Fruit fly (Drosophila melanogaster) whole organism, embryonic: ENCODE measurements around the gene Cad89D.
A peak's percentile ranks its signal among the peaks of the same experiment; 100 is the strongest.

Experiments used
- Ada2b ChIP-seq: fragments of 200-800 bp; sonication (Bioruptor generic); IDR thresholded peaks from 2 replicates; pipeline ENCODE4 v1.3.6; 2022; ENCODE audit warnings: missing biosample characterization, missing genetic modification characterization
- BEAF-32 ChIP-seq: fragments of 200-800 bp; sonication (Bioruptor generic); optimal IDR thresholded peaks from 3 replicates; lab custom pipeline; 2017; ENCODE audit warnings: missing biosample characterization, missing genetic modification characterization, mild to moderate bottlenecking, moderate library complexity, missing genetic modification reagents
- CG10274 ChIP-seq: fragments of 200-800 bp; sonication (Bioruptor generic); optimal IDR thresholded peaks from 3 replicates; lab custom pipeline; 2017; ENCODE audit warnings: missing biosample characterization, mild to moderate bottlenecking, missing genetic modification characterization
- CG10565 ChIP-seq: fragments of 200-800 bp; sonication (Bioruptor generic); optimal IDR thresholded peaks from 3 replicates; lab custom pipeline; 2016; ENCODE audit warnings: missing biosample characterization, mild to moderate bottlenecking, missing genetic modification characterization
- CG12155 ChIP-seq: fragments of 200-800 bp; sonication (Bioruptor generic); optimal IDR thresholded peaks from 3 replicates; lab custom pipeline; 2016; ENCODE audit warnings: missing biosample characterization, missing genetic modification characterization
- CG13296 ChIP-seq: fragments of 200-800 bp; sonication (Bioruptor generic); optimal IDR thresholded peaks from 3 replicates; lab custom pipeline; 2018; ENCODE audit warnings: missing biosample characterization, mild to moderate bottlenecking, missing genetic modification characterization
- CG13894 ChIP-seq: fragments of 200-800 bp; sonication (Bioruptor generic); optimal IDR thresholded peaks from 3 replicates; lab custom pipeline; 2018; ENCODE audit warnings: missing biosample characterization, mild to moderate bottlenecking, missing genetic modification characterization, moderate library complexity
- CG14710 ChIP-seq: fragments of 200-800 bp; sonication (Bioruptor generic); optimal IDR thresholded peaks from 3 replicates; lab custom pipeline; 2019; ENCODE audit warnings: missing biosample characterization, mild to moderate bottlenecking, missing genetic modification characterization, moderate library complexity
- CG15011 ChIP-seq: fragments of 200-800 bp; sonication (Bioruptor generic); optimal IDR thresholded peaks from 3 replicates; lab custom pipeline; 2018; ENCODE audit warnings: missing biosample characterization, mild to moderate bottlenecking, missing genetic modification characterization
- CG1603 ChIP-seq: fragments of 200-800 bp; sonication (Bioruptor generic); optimal IDR thresholded peaks from 2 replicates; lab custom pipeline; 2019; ENCODE audit warnings: missing biosample characterization, mild to moderate bottlenecking, missing genetic modification characterization, moderate library complexity
- CG1647 ChIP-seq: fragments of 200-800 bp; sonication (Bioruptor generic); optimal IDR thresholded peaks from 3 replicates; lab custom pipeline; 2016; ENCODE audit warnings: missing biosample characterization, missing genetic modification characterization
- CG16815 ChIP-seq: fragments of 200-800 bp; sonication (Bioruptor generic); optimal IDR thresholded peaks from 3 replicates; lab custom pipeline; 2017; ENCODE audit warnings: missing biosample characterization, mild to moderate bottlenecking, missing genetic modification characterization
- CG17612 ChIP-seq: fragments of 200-800 bp; sonication (Bioruptor generic); IDR thresholded peaks from 2 replicates; pipeline ENCODE4 v1.3.6; 2022; ENCODE audit warnings: missing biosample characterization, missing genetic modification characterization
- CG18262 ChIP-seq: fragments of 200-800 bp; optimal IDR thresholded peaks from 3 replicates; lab custom pipeline; 2019; ENCODE audit warnings: missing biosample characterization, mild to moderate bottlenecking, missing genetic modification characterization, moderate library complexity
- CG3163 ChIP-seq: fragments of 200-800 bp; sonication (Bioruptor generic); optimal IDR thresholded peaks from 3 replicates; lab custom pipeline; 2016; ENCODE audit warnings: missing biosample characterization, missing genetic modification characterization
- CG34376 ChIP-seq: fragments of 200-800 bp; sonication (Bioruptor generic); optimal IDR thresholded peaks from 2 replicates; lab custom pipeline; 2018; ENCODE audit warnings: missing biosample characterization, mild to moderate bottlenecking, missing genetic modification characterization
- CG4730 ChIP-seq: fragments of 200-800 bp; sonication (Bioruptor generic); IDR thresholded peaks from 2 replicates; pipeline ENCODE4 v1.3.6; 2022; ENCODE audit warnings: missing biosample characterization, missing genetic modification characterization
- CG7786 ChIP-seq: fragments of 200-800 bp; sonication (Bioruptor generic); optimal IDR thresholded peaks from 2 replicates; lab custom pipeline; 2016; ENCODE audit warnings: missing biosample characterization, missing genetic modification characterization
- CG7987 ChIP-seq: fragments of 200-800 bp; sonication (Bioruptor generic); optimal IDR thresholded peaks from 2 replicates; lab custom pipeline; 2018; ENCODE audit warnings: missing biosample characterization, mild to moderate bottlenecking, missing genetic modification characterization, moderate library complexity
- Dbx ChIP-seq: fragments of 200-800 bp; sonication (Bioruptor generic); IDR thresholded peaks from 3 replicates; pipeline ENCODE4 v1.3.6; 2022; ENCODE audit warnings: missing biosample characterization, missing genetic modification characterization
- Dip3 ChIP-seq: fragments of 200-800 bp; sonication (Bioruptor generic); optimal IDR thresholded peaks from 3 replicates; lab custom pipeline; 2016; ENCODE audit warnings: missing biosample characterization, missing genetic modification characterization
- Doc3 ChIP-seq: fragments of 200-800 bp; sonication (Bioruptor generic); IDR thresholded peaks from 3 replicates; pipeline ENCODE4 v1.3.6; 2022; ENCODE audit warnings: missing biosample characterization, missing genetic modification characterization; ENCODE audit not compliant: partially characterized antibody
- Drgx ChIP-seq: fragments of 200-800 bp; sonication (Bioruptor generic); IDR thresholded peaks from 2 replicates; pipeline ENCODE4 v1.3.6; 2022; ENCODE audit warnings: missing biosample characterization, missing genetic modification characterization
- Ets65A ChIP-seq: fragments of 200-800 bp; sonication (Bioruptor generic); peaks from one replicate; lab custom pipeline; 2016; ENCODE audit warnings: missing biosample characterization, missing genetic modification characterization
- Hey ChIP-seq: fragments of 200-800 bp; sonication (Bioruptor generic); optimal IDR thresholded peaks from 3 replicates; lab custom pipeline; 2018; ENCODE audit warnings: missing biosample characterization, mild to moderate bottlenecking, missing genetic modification characterization
- Hr78 ChIP-seq, 2 experiments: fragments of 200-800 bp in 1 of 2; fragments of >200 bp in 1 of 2; sonication (Bioruptor generic) in 1 of 2; optimal IDR thresholded peaks; 2 replicates each; lab custom pipeline; 2017 to 2019; ENCODE audit warnings: missing biosample characterization in 2 of 2, missing genetic modification characterization in 2 of 2, mild to moderate bottlenecking in 1 of 2, moderate library complexity in 1 of 2
- MTF-1 ChIP-seq: fragments of 200-800 bp; sonication (Bioruptor generic); optimal IDR thresholded peaks from 2 replicates; lab custom pipeline; 2018; ENCODE audit warnings: missing biosample characterization, mild to moderate bottlenecking, missing genetic modification characterization, borderline replicate concordance
- Mrtf ChIP-seq: fragments of 200-800 bp; sonication (Bioruptor generic); IDR thresholded peaks from 3 replicates; pipeline ENCODE4 v1.3.6; 2022; ENCODE audit warnings: missing biosample characterization, missing genetic modification characterization
- Scr ChIP-seq: fragments of 200-800 bp; sonication (Bioruptor generic); IDR thresholded peaks from 2 replicates; pipeline ENCODE4 v1.3.6; 2022; ENCODE audit warnings: missing biosample characterization, missing genetic modification characterization; ENCODE audit not compliant: partially characterized antibody
- Trl ChIP-seq, 3 experiments: fragments of >200 bp in 2 of 3; fragments of 200-800 bp in 1 of 3; sonication (Bioruptor generic) in 1 of 3; optimal IDR thresholded peaks; 2 replicates in 1 of 3; 3 replicates in 2 of 3; lab custom pipeline; 2016 to 2017; ENCODE audit warnings: missing biosample characterization in 1 of 3, missing genetic modification characterization in 1 of 3
- ab ChIP-seq: fragments of 200-800 bp; sonication (Bioruptor generic); optimal IDR thresholded peaks from 2 replicates; lab custom pipeline; 2016; ENCODE audit warnings: missing biosample characterization, missing genetic modification characterization
- ato ChIP-seq: fragments of 200-800 bp; sonication (Bioruptor generic); IDR thresholded peaks from 2 replicates; pipeline ENCODE4 v1.3.6; 2022; ENCODE audit warnings: missing biosample characterization, missing genetic modification characterization; ENCODE audit not compliant: partially characterized antibody
- bbx ChIP-seq: fragments of 200-800 bp; sonication (Bioruptor generic); IDR thresholded peaks from 2 replicates; pipeline ENCODE4 v1.3.6; 2022; ENCODE audit warnings: missing biosample characterization, missing genetic modification characterization; ENCODE audit not compliant: partially characterized antibody
- cas ChIP-seq: fragments of 200-800 bp; sonication (Bioruptor generic); IDR thresholded peaks from 2 replicates; pipeline ENCODE4 v1.3.6; 2022; ENCODE audit warnings: missing biosample characterization, missing genetic modification characterization
- ewg ChIP-seq: fragments of 200-800 bp; sonication (Bioruptor generic); optimal IDR thresholded peaks from 3 replicates; lab custom pipeline; 2017; ENCODE audit warnings: mild to moderate bottlenecking, missing biosample characterization, missing genetic modification reagents, missing genetic modification characterization
- fd102C ChIP-seq: fragments of 200-800 bp; sonication (Bioruptor generic); optimal IDR thresholded peaks from 2 replicates; lab custom pipeline; 2018; ENCODE audit warnings: missing biosample characterization, mild to moderate bottlenecking, missing genetic modification characterization, moderate library complexity
- fru ChIP-seq: fragments of >200 bp; optimal IDR thresholded peaks from 2 replicates; lab custom pipeline; 2017
- ftz-f1 ChIP-seq: fragments of 200-800 bp; sonication (Bioruptor generic); optimal IDR thresholded peaks from 2 replicates; lab custom pipeline; 2016; ENCODE audit warnings: missing biosample characterization, missing genetic modification characterization
- hth ChIP-seq: fragments of >200 bp; optimal IDR thresholded peaks from 2 replicates; lab custom pipeline; 2017; ENCODE audit warnings: inconsistent platforms
- kay ChIP-seq: fragments of 200-800 bp; sonication (Bioruptor generic); optimal IDR thresholded peaks from 2 replicates; lab custom pipeline; 2016; ENCODE audit warnings: missing biosample characterization, missing genetic modification characterization
- mam ChIP-seq: fragments of 200-800 bp; sonication (Bioruptor generic); optimal IDR thresholded peaks from 3 replicates; lab custom pipeline; 2016; ENCODE audit warnings: missing biosample characterization, missing genetic modification characterization
- nom ChIP-seq: fragments of 200-800 bp; sonication (Bioruptor generic); optimal IDR thresholded peaks from 2 replicates; lab custom pipeline; 2017; ENCODE audit warnings: missing biosample characterization, missing genetic modification characterization, mild to moderate bottlenecking, moderate library complexity, missing genetic modification reagents
- prd ChIP-seq, 3 experiments: fragments of >200 bp in 2 of 3; fragments of 200-800 bp in 1 of 3; sonication (Bioruptor generic) in 1 of 3; optimal IDR thresholded peaks in 2 of 3; IDR thresholded peaks in 1 of 3; 2 replicates in 2 of 3; 3 replicates in 1 of 3; pipeline versions ENCODE4 v1.3.6 to Lab custom; 2017 to 2022; ENCODE audit warnings: missing biosample characterization in 1 of 3, missing genetic modification characterization in 1 of 3
- ranshi ChIP-seq: fragments of 200-800 bp; sonication (Bioruptor generic); IDR thresholded peaks from 2 replicates; pipeline ENCODE4 v1.3.6; 2022; ENCODE audit warnings: missing biosample characterization, missing genetic modification characterization
- sens-2 ChIP-seq: fragments of 200-800 bp; sonication (Bioruptor generic); IDR thresholded peaks from 2 replicates; pipeline ENCODE4 v1.3.6; 2022; ENCODE audit warnings: missing biosample characterization, missing genetic modification characterization
- seq ChIP-seq: fragments of 200-800 bp; sonication (Bioruptor generic); IDR thresholded peaks from 2 replicates; pipeline ENCODE4 v1.3.6; 2022; ENCODE audit warnings: missing biosample characterization, missing genetic modification characterization
- shn ChIP-seq: fragments of 200-800 bp; sonication (Bioruptor generic); optimal IDR thresholded peaks from 3 replicates; lab custom pipeline; 2016; ENCODE audit warnings: missing biosample characterization, missing genetic modification characterization

The Cad89D gene

DNA sequence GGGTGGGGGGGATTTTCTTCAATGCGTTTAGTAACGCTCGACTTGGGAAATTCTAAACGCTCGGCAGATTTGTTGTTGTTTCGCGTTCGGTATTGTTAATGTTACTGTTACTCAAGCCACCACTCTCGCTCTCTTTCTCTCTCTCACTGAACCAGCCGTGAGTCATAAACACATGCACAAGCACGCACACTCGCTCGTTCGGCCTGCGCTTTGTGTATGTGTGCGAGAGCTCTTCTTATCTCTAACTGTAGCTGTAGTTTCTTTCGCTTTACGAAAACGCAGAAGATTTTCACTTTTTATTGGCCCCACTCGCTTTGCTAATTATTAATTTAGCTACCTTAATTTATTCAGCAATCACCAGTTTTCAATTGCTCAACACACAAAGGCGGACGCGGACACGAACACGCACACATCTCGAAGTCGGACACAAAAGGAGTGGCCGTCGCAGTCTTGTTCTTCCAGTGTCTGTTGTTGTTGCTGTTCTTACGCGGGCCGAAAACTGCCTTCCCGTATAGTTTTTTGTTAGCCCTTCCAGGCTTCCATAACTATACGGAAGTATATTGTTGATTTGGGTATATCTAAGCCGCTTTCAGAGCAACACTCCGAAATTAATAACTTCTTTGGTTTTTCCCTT lies 42.2 kb downstream of the Cad89D start (continued):
- TF ChIP-seq ewg (peak; percentile 0), Ets65A (peak; percentile 31), Dip3 (no peak), Trl (optimal IDR thresholded peaks at IDR 0.05; lab: Kevin White, UChicago) (peak; percentile 84 to 85), Trl (GFP tag; optimal IDR thresholded peaks at IDR 0.05; lab: Kevin White, UChicago) (no peak), CG1603 (tag; lab: Kevin White, UChicago) (no peak), ab (GFP tag; lab: Kevin White, UChicago) (no peak), mam (GFP tag; lab: Kevin White, UChicago) (no peak), Scr (GFP tag; lab: Robert Waterston, UW) (peak; percentile 8), MTF-1 (no peak), CG10565 (GFP tag; lab: Kevin White, UChicago) (no peak), kay (GFP tag; lab: Kevin White, UChicago) (peak; percentile 90), fd102C (no peak), ranshi (GFP tag; lab: Robert Waterston, UW) (no peak), CG1647 (no peak)

DNA sequence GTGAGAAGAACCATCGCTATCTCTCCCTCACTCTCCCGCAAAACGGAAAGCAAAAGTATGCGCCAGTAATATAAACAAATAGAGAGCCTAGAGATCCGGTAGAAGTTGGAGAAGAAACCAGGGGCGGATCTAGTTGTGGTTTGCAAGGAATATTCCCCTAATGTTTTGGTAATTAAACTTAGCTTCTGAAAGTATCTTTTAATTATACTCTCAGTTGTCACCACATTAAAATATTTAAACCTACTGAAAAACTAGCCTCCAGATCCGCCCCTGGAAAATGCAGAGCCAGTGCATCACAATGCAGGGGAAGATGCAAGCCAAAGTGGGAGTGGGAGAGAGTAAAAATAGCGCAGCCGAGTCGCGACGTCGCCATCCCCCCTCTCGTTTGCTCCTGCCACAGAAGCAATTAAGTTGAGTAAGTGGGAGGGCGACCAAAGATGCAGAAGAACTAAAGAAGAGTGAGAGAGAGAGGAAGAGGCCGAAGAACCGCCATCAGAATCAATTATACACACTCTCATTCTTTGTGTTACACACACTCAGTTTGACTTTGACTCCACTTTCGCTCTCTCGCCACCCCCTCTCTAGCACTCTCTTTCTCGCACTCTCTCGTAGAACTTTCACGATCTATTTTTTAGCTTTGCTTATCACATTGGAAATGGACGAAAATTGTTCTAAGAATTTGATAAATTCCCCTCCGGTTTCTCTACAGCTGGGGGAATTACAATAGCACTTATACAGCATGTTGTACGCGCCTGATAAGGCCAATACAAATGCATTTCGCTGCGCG lies 45.8 kb downstream of the Cad89D start:
- peak; percentile 64; the same call in 2 of the 3 replicates for TF ChIP-seq Dbx (GFP tag; lab: Robert Waterston, UW)
- peak; percentile 71 for TF ChIP-seq CG7987 (GFP tag; lab: Kevin White, UChicago)
- peak; percentile 95 for TF ChIP-seq CG14710
- peak; percentile 71 for TF ChIP-seq CG15011
- TF ChIP-seq Mrtf: peak; percentile 95
- TF ChIP-seq hth: no peak
- peak; percentile 72 for TF ChIP-seq seq
- TF ChIP-seq CG10274 (GFP tag; lab: Kevin White, UChicago): peak; percentile 83
- TF ChIP-seq CG18262 (tag; lab: Kevin White, UChicago): peak; percentile 97
- TF ChIP-seq Drgx (GFP tag; lab: Robert Waterston, UW): peak; percentile 99
- TF ChIP-seq CG7786 (GFP tag; lab: Kevin White, UChicago): peak; percentile 91
- peak; percentile 94 for TF ChIP-seq Ada2b (GFP tag; lab: Robert Waterston, UW)
- peak; percentile 21 for TF ChIP-seq CG13894 (tag; lab: Kevin White, UChicago)
- TF ChIP-seq sens-2 (GFP tag; lab: Robert Waterston, UW): peak; percentile 96
- peak; percentile 64 for TF ChIP-seq CG3163 (GFP tag; lab: Kevin White, UChicago)
- peak; percentile 92 for TF ChIP-seq CG4730 (GFP tag; lab: Robert Waterston, UW)
- TF ChIP-seq shn (GFP tag; lab: Kevin White, UChicago): peak; percentile 82
- peak; percentile 70 for TF ChIP-seq CG13296
- TF ChIP-seq fru (lab: Kevin White, UChicago): no peak
- no peak for TF ChIP-seq Doc3 (GFP tag; lab: Robert Waterston, UW)
- TF ChIP-seq BEAF-32 (GFP tag; lab: Kevin White, UChicago): no peak
- TF ChIP-seq bbx (GFP tag; lab: Robert Waterston, UW): peak; percentile 56
- TF ChIP-seq MTF-1: peak; percentile 91
- TF ChIP-seq CG12155 (GFP tag; lab: Kevin White, UChicago): peak; percentile 83
- TF ChIP-seq cas: peak; percentile 75
- TF ChIP-seq Hey (tag; lab: Kevin White, UChicago): peak; percentile 40
- TF ChIP-seq ftz-f1: no peak
- TF ChIP-seq nom (GFP tag; lab: Kevin White, UChicago): peak; percentile 96
- TF ChIP-seq Hr78 (GFP tag; optimal IDR thresholded peaks at IDR 0.05; lab: Kevin White, UChicago): peak in 1 of 2 experiments; percentile 85
- TF ChIP-seq CG17612: peak; percentile 84
- no peak for TF ChIP-seq CG34376 (GFP tag; lab: Kevin White, UChicago)
- TF ChIP-seq ato (GFP tag; lab: Robert Waterston, UW): no peak
- peak; percentile 96 for TF ChIP-seq CG16815
- no peak for TF ChIP-seq prd (optimal IDR thresholded peaks at IDR 0.05; lab: Kevin White, UChicago)
- peak; percentile 97 for TF ChIP-seq prd (GFP tag; IDR thresholded peaks at IDR 0.05; lab: Robert Waterston, UW)
